Worm (Caenorhabditis elegans) whole organism, young adult: ENCODE data around the gene C28C12.1.

ENCODE experiments used
- D2030.7 ChIP-seq: fragments of 200-800 bp; sonication (Bioruptor generic); IDR thresholded peaks from 2 replicates; pipeline ENCODE4 v1.3.6; 2022; ENCODE audit warnings: missing genetic modification reagents, missing genetic modification characterization, missing compliant biosample characterization
- F10E7.11 ChIP-seq: sonication (generic microtip); optimal IDR thresholded peaks from 2 replicates; lab custom pipeline; 2017; ENCODE audit warnings: mild to moderate bottlenecking, missing genetic modification characterization, moderate library complexity, missing compliant biosample characterization
- F23B12.7 ChIP-seq: sonication (generic microtip); optimal IDR thresholded peaks from 2 replicates; lab custom pipeline; 2017; ENCODE audit warnings: missing genetic modification characterization, mild to moderate bottlenecking, missing compliant biosample characterization, antibody characterized with exemption, moderate library complexity; ENCODE audit not compliant: insufficient read depth
- F55B11.4 ChIP-seq: sonication (generic microtip); optimal IDR thresholded peaks from 2 replicates; lab custom pipeline; 2016; ENCODE audit warnings: missing compliant biosample characterization, missing genetic modification characterization, borderline replicate concordance; ENCODE audit not compliant: insufficient read depth
- T26A5.8 ChIP-seq: sonication (generic microtip); optimal IDR thresholded peaks from 2 replicates; lab custom pipeline; 2016; ENCODE audit warnings: missing genetic modification characterization, missing compliant biosample characterization
- Y53F4B.3 ChIP-seq: fragments of 200-800 bp; sonication (Bioruptor generic); IDR thresholded peaks from 2 replicates; pipeline ENCODE4 v1.3.6; 2022; ENCODE audit warnings: missing genetic modification reagents, missing genetic modification characterization, missing compliant biosample characterization
- Y79H2A.3 ChIP-seq: fragments of 200-800 bp; sonication (Bioruptor generic); conservative IDR thresholded peaks from 2 replicates; pipeline ENCODE4 v1.3.6; 2022; ENCODE audit warnings: missing genetic modification reagents, missing genetic modification characterization, missing compliant biosample characterization
- ZK185.1 ChIP-seq: sonication (generic microtip); optimal IDR thresholded peaks from 2 replicates; lab custom pipeline; 2016; ENCODE audit warnings: mild to moderate bottlenecking, missing genetic modification characterization, missing compliant biosample characterization; ENCODE audit not compliant: poor library complexity, severe bottlenecking
- aptf-2 ChIP-seq: fragments of 200-800 bp; sonication (Bioruptor generic); conservative IDR thresholded peaks from 2 replicates; pipeline ENCODE4 v1.3.6; 2022; ENCODE audit warnings: missing genetic modification reagents, missing genetic modification characterization, missing compliant biosample characterization
- athp-1 ChIP-seq: sonication (generic microtip); optimal IDR thresholded peaks from 2 replicates; lab custom pipeline; 2017; ENCODE audit warnings: mild to moderate bottlenecking, missing genetic modification characterization, missing compliant biosample characterization
- attf-3 ChIP-seq: fragments of 200-800 bp; sonication (Bioruptor generic); conservative IDR thresholded peaks from 2 replicates; pipeline ENCODE4 v1.3.6; 2022; ENCODE audit warnings: missing genetic modification reagents, missing genetic modification characterization, missing compliant biosample characterization
- attf-5 ChIP-seq: fragments of 200-800 bp; sonication (Bioruptor generic); optimal IDR thresholded peaks from 2 replicates; lab custom pipeline; 2018; ENCODE audit warnings: mild to moderate bottlenecking, missing genetic modification characterization, missing compliant biosample characterization
- bed-1 ChIP-seq: fragments of 200-800 bp; sonication (Bioruptor generic); IDR thresholded peaks from 2 replicates; pipeline ENCODE4 v1.3.6; 2022; ENCODE audit warnings: missing genetic modification reagents, missing genetic modification characterization, missing compliant biosample characterization
- chd-7 ChIP-seq: sonication (generic microtip); optimal IDR thresholded peaks from 2 replicates; lab custom pipeline; 2016; ENCODE audit warnings: mild to moderate bottlenecking, missing genetic modification characterization, moderate library complexity, missing compliant biosample characterization
- dox-1 ChIP-seq: fragments of 200-800 bp; sonication (Bioruptor generic); IDR thresholded peaks from 2 replicates; pipeline ENCODE4 v1.3.6; 2022; ENCODE audit warnings: missing genetic modification reagents, missing genetic modification characterization, missing compliant biosample characterization
- dpff-1 ChIP-seq: sonication (generic microtip); optimal IDR thresholded peaks from 2 replicates; lab custom pipeline; 2017; ENCODE audit warnings: mild to moderate bottlenecking, missing genetic modification characterization, missing compliant biosample characterization
- egl-18 ChIP-seq: fragments of 200-800 bp; sonication (Bioruptor generic); IDR thresholded peaks from 2 replicates; pipeline ENCODE4 v1.3.6; 2022; ENCODE audit warnings: missing genetic modification reagents, missing genetic modification characterization, missing compliant biosample characterization
- egrh-3 ChIP-seq: fragments of 200-800 bp; sonication (Bioruptor generic); IDR thresholded peaks from 2 replicates; pipeline ENCODE4 v1.3.6; 2022; ENCODE audit warnings: missing genetic modification reagents, missing genetic modification characterization, missing compliant biosample characterization
- ets-4 ChIP-seq: fragments of 200-800 bp; sonication (Bioruptor generic); optimal IDR thresholded peaks from 2 replicates; lab custom pipeline; 2018; ENCODE audit warnings: mild to moderate bottlenecking, missing genetic modification characterization, missing compliant biosample characterization
- hmg-20 ChIP-seq: fragments of 200-800 bp; sonication (Bioruptor generic); IDR thresholded peaks from 2 replicates; pipeline ENCODE4 v1.3.6; 2022; ENCODE audit warnings: missing genetic modification reagents, missing genetic modification characterization, missing compliant biosample characterization
- lin-26 ChIP-seq: fragments of 200-800 bp; sonication (Bioruptor generic); IDR thresholded peaks from 2 replicates; pipeline ENCODE4 v1.3.6; 2022; ENCODE audit warnings: missing genetic modification reagents, missing genetic modification characterization, missing compliant biosample characterization
- lsl-1 ChIP-seq: fragments of 200-800 bp; sonication (Bioruptor generic); optimal IDR thresholded peaks from 2 replicates; lab custom pipeline; 2018; ENCODE audit warnings: mild to moderate bottlenecking, missing genetic modification characterization, moderate library complexity, missing compliant biosample characterization
- lsy-27 ChIP-seq: sonication (generic microtip); optimal IDR thresholded peaks from 2 replicates; lab custom pipeline; 2017; ENCODE audit warnings: missing genetic modification characterization, mild to moderate bottlenecking, missing compliant biosample characterization, antibody characterized with exemption, missing genotype, borderline replicate concordance; ENCODE audit not compliant: insufficient read depth
- nfyb-1 ChIP-seq: fragments of 200-800 bp; sonication (Bioruptor generic); IDR thresholded peaks from 2 replicates; pipeline ENCODE4 v1.3.6; 2022; ENCODE audit warnings: missing genetic modification reagents, missing genetic modification characterization, missing compliant biosample characterization
- nhr-179 ChIP-seq: sonication (generic microtip); optimal IDR thresholded peaks from 2 replicates; lab custom pipeline; 2016; ENCODE audit warnings: mild to moderate bottlenecking, missing genetic modification characterization, missing compliant biosample characterization
- nhr-27 ChIP-seq: fragments of 200-800 bp; sonication (Bioruptor generic); optimal IDR thresholded peaks from 2 replicates; lab custom pipeline; 2018; ENCODE audit warnings: mild to moderate bottlenecking, missing genetic modification characterization, moderate library complexity, missing compliant biosample characterization
- pha-4 ChIP-seq: fragments of 150-350 bp; sonication (generic microtip); optimal IDR thresholded peaks from 2 replicates; lab custom pipeline; 2014; ENCODE audit warnings: missing biosample characterization, missing genetic modification reagents, missing genetic modification characterization
- rcor-1 ChIP-seq: fragments of 200-800 bp; sonication (Bioruptor generic); IDR thresholded peaks from 2 replicates; pipeline ENCODE4 v1.3.6; 2022; ENCODE audit warnings: missing genetic modification reagents, missing genetic modification characterization, missing compliant biosample characterization
- sdz-38 ChIP-seq: sonication (generic microtip); optimal IDR thresholded peaks from 2 replicates; lab custom pipeline; 2016; ENCODE audit warnings: missing genotype, missing genetic modification characterization, missing compliant biosample characterization
- snpc-1.1 ChIP-seq: sonication (generic microtip); optimal IDR thresholded peaks from 2 replicates; lab custom pipeline; 2017; ENCODE audit warnings: missing genetic modification characterization, mild to moderate bottlenecking, missing compliant biosample characterization, antibody characterized with exemption, moderate library complexity, missing genotype, missing genetic modification reagents; ENCODE audit not compliant: insufficient read depth
- somi-1 ChIP-seq: fragments of 200-800 bp; sonication (Bioruptor generic); optimal IDR thresholded peaks from 2 replicates; lab custom pipeline; 2018; ENCODE audit warnings: mild to moderate bottlenecking, missing genetic modification characterization, missing compliant biosample characterization
- tbx-9 ChIP-seq: sonication (generic microtip); optimal IDR thresholded peaks from 2 replicates; lab custom pipeline; 2016; ENCODE audit warnings: borderline replicate concordance, missing genetic modification characterization, inconsistent platforms, missing compliant biosample characterization
- unc-62 ChIP-seq: fragments of 150-350 bp; optimal IDR thresholded peaks from 2 replicates; lab custom pipeline; 2014; ENCODE audit warnings: missing biosample characterization, missing genetic modification reagents, missing genetic modification characterization
- zim-3 ChIP-seq: sonication (generic microtip); optimal IDR thresholded peaks from 2 replicates; lab custom pipeline; 2017; ENCODE audit warnings: mild to moderate bottlenecking, missing genetic modification characterization, moderate library complexity, missing compliant biosample characterization
- ztf-18 ChIP-seq: sonication (generic microtip); optimal IDR thresholded peaks from 2 replicates; lab custom pipeline; 2016; ENCODE audit warnings: missing genotype, mild to moderate bottlenecking, missing genetic modification characterization, missing compliant biosample characterization
- ztf-25 ChIP-seq: fragments of 200-800 bp; sonication (Bioruptor generic); IDR thresholded peaks from 2 replicates; pipeline ENCODE4 v1.3.6; 2022; ENCODE audit warnings: missing genetic modification reagents, missing genetic modification characterization, missing compliant biosample characterization
- ztf-28 ChIP-seq: fragments of 200-800 bp; sonication (Bioruptor generic); IDR thresholded peaks from 2 replicates; pipeline ENCODE4 v1.3.6; 2022; ENCODE audit warnings: missing genetic modification reagents, missing genetic modification characterization, missing compliant biosample characterization
- ztf-3 ChIP-seq: fragments of 200-800 bp; sonication (Bioruptor generic); optimal IDR thresholded peaks from 2 replicates; lab custom pipeline; 2018; ENCODE audit warnings: mild to moderate bottlenecking, missing genetic modification characterization, missing compliant biosample characterization

The C28C12.1 gene

DNA sequence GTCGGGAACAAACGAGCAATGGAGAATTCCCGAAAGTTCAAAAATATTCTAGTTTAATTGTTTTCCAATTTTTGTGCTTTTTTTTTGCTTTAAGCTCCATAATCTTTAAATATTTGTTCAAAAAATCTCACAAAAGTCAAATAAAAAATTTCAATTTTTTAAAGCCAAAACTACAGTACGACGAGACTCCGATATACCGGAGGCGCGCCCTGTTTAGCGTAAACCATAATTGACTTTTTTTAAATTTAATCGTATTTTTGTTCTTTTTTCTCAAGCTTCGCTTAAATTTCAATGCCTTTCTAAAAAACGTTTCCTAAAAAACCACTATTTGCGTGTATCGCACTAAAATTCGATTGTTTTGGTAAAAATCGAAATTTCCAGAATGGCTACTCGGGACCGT, 44.6 kb upstream of the C28C12.1 start, which contains the start of gene syx-4:
Gene syx-4, plus strand, starts transcription at position 382 of the 400 bp plus-strand sequence.
- no peak for TF ChIP-seq egrh-3 (GFP tag; lab: Robert Waterston, UW)
- TF ChIP-seq somi-1 (GFP tag; lab: Kevin White, UChicago) = no peak
- peak; percentile 82 for TF ChIP-seq attf-3
- peak; percentile 25 for TF ChIP-seq lsl-1 (GFP tag; lab: Kevin White, UChicago)
- no peak for TF ChIP-seq ztf-25

DNA sequence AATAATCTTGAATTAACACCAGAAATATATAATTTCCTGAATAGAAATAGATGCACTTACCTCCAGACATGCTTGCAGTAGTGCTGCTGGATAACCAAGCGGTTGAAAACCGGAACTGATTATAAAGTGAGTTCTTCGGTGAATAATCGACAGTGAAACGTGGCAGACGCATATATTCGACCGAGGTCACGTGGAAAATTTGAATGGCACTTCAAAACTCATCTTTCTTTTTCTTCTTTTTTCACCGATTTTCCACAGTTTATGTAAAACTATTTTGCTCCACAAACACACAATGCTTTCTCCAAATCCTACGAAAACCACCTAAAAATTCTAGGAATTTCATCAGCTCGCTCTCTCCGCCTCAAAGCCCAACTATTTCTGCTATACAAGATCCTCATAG, 41.3 kb upstream of the C28C12.1 start, which contains the start of gene ant-1.4:
Gene ant-1.4, minus strand, starts transcription at position 101 of the 400 bp plus-strand sequence.
- no peak for TF ChIP-seq snpc-1.1 (tag; lab: Kevin White, UChicago)
- no peak for TF ChIP-seq F23B12.7 (tag; lab: Kevin White, UChicago)
- no peak for TF ChIP-seq sdz-38 (tag; lab: Kevin White, UChicago)
- no peak for TF ChIP-seq F10E7.11
- TF ChIP-seq ZK185.1 = no peak
- no peak for TF ChIP-seq egrh-3 (GFP tag; lab: Robert Waterston, UW)
- no peak for TF ChIP-seq F55B11.4 (tag; lab: Kevin White, UChicago)
- TF ChIP-seq, all 124 proteins: peak for 0

DNA sequence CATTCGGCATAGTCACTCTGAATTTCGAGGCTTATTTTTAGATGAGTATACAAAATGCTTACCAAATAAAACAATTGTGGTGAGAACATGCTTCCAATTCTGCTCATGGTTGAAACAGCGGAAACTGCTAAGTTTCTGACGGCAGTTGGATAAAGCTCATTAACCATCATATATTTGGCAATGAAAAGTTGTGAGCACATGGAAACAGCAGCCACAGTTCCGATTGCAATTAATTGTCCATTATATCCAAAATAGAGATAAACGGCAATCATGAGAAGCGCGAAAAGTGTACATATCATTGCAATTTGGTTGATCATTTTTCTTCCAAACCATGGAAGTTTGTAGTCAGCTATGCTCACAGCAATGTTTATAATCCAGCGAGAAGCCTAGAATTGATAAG, 40.3 kb upstream of the C28C12.1 start:
- TF ChIP-seq nhr-179 (tag; lab: Kevin White, UChicago) (no peak), ztf-18 (tag; lab: Kevin White, UChicago) (no peak), attf-3 (no peak), Y53F4B.3 (GFP tag; lab: Robert Waterston, UW) (no peak), hmg-20 (no peak), dpff-1 (tag; lab: Kevin White, UChicago) (no peak), egl-18 (no peak)
- TF ChIP-seq, all 124 proteins: peak for 0

DNA sequence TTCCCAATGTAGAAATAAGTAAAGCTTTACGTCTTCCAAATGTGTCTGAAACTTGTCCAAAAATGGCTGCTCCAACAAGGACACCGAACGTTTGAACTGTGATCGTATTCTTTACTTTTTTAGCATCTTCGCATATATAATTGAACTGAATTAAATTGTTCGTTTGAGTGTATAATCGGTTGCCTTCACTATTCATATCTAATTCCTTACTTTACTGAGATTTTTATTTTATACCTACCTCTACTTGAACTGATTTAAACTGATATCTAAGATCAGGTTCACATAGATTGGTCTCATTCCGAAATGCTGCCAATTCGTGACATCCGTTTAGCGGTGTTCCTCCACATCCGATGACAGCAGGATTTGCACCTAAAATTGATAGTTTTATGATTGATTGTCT, 39.1 kb upstream of the C28C12.1 start:
- TF ChIP-seq T26A5.8 (tag; lab: Kevin White, UChicago) (no peak), ets-4 (GFP tag; lab: Kevin White, UChicago) (no peak), pha-4 (tag; lab: Kevin White, UChicago) (no peak), bed-1 (GFP tag; lab: Robert Waterston, UW) (no peak), nfyb-1 (GFP tag; lab: Robert Waterston, UW) (no peak), chd-7 (tag; lab: Kevin White, UChicago) (no peak), egl-18 (no peak), ztf-25 (no peak), tbx-9 (tag; lab: Kevin White, UChicago) (no peak), ztf-3 (GFP tag; lab: Kevin White, UChicago) (no peak), D2030.7 (GFP tag; lab: Robert Waterston, UW) (no peak), ztf-28 (no peak), lsy-27 (tag; lab: Kevin White, UChicago) (no peak), attf-5 (no peak), lin-26 (GFP tag; lab: Robert Waterston, UW) (no peak), athp-1 (no peak), aptf-2 (GFP tag; lab: Robert Waterston, UW) (no peak)
- TF ChIP-seq, all 124 proteins: peak for 0

DNA sequence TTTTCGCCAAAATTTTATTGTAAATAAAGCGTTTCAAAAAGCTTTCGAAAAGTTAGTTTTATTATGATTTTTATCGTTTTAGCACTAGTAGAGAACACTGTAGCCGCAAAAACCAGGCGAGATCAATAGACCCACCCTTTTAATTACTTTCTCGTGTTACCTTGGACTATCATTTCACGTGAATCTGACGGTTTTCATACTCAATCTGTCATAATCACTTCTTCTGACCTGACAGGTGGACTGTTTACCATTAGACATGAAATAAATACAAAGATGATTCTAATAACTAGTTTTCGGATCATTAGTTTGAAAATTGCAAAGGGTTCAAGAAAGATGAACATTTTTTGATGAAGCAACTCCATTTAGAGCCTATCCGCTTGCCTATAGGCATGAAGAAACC, 38.4 kb upstream of the C28C12.1 start:
- TF ChIP-seq zim-3 (tag; lab: Kevin White, UChicago) = no peak
- no peak for TF ChIP-seq rcor-1
- no peak for TF ChIP-seq nhr-27
- peak; percentile 43 for TF ChIP-seq unc-62
- TF ChIP-seq sdz-38 (tag; lab: Kevin White, UChicago) = no peak
- TF ChIP-seq ztf-25 = no peak
- no peak for TF ChIP-seq Y79H2A.3 (GFP tag; lab: Robert Waterston, UW)
- TF ChIP-seq dox-1 (GFP tag; lab: Robert Waterston, UW) = no peak
